Worm (Caenorhabditis elegans) whole organism, L4 larva: ENCODE measurements around the gene clec-255.

Experiments used
- D1046.2 ChIP-seq: fragments of 200-800 bp; sonication (Bioruptor generic); IDR thresholded peaks from 2 replicates; pipeline ENCODE4 v1.3.6; 2022; ENCODE audit warnings: missing genetic modification characterization, missing compliant biosample characterization
- F26F4.8 ChIP-seq: fragments of 200-800 bp; sonication (Bioruptor generic); conservative IDR thresholded peaks from 2 replicates; pipeline ENCODE4 v1.3.6; 2022; ENCODE audit warnings: missing genetic modification characterization, missing compliant biosample characterization
- F37D6.2 ChIP-seq: sonication (generic microtip); optimal IDR thresholded peaks from 2 replicates; lab custom pipeline; 2016; ENCODE audit warnings: mild to moderate bottlenecking, missing genetic modification characterization, missing compliant biosample characterization
- F49E8.2 ChIP-seq: sonication (generic microtip); optimal IDR thresholded peaks from 2 replicates; lab custom pipeline; 2016; ENCODE audit warnings: missing compliant biosample characterization, mild to moderate bottlenecking, missing genetic modification characterization, borderline replicate concordance
- Y105C5A.15 ChIP-seq: fragments of 200-800 bp; sonication (Bioruptor generic); IDR thresholded peaks from 2 replicates; pipeline ENCODE4 v1.3.6; 2022; ENCODE audit warnings: missing genetic modification characterization, missing compliant biosample characterization
- Y48G9A.11 ChIP-seq: fragments of 200-800 bp; sonication (Bioruptor generic); IDR thresholded peaks from 2 replicates; pipeline ENCODE4 v1.3.6; 2022; ENCODE audit warnings: missing genetic modification reagents, missing genetic modification characterization, missing compliant biosample characterization
- Y75B8A.6 ChIP-seq: fragments of 200-800 bp; sonication (Bioruptor generic); IDR thresholded peaks from 2 replicates; pipeline ENCODE4 v1.3.6; 2022; ENCODE audit warnings: missing genetic modification reagents, missing genetic modification characterization, missing compliant biosample characterization
- ZK337.2 ChIP-seq: fragments of 200-800 bp; sonication (Bioruptor generic); IDR thresholded peaks from 2 replicates; pipeline ENCODE4 v1.3.6; 2022; ENCODE audit warnings: missing genetic modification reagents, missing genetic modification characterization, missing compliant biosample characterization
- ZK546.5 ChIP-seq, 2 experiments: sonication (generic microtip); optimal IDR thresholded peaks; 2 replicates each; lab custom pipeline; 2017; ENCODE audit warnings: missing biosample characterization in 2 of 2, missing genetic modification characterization in 2 of 2
- aha-1 ChIP-seq: fragments of 150-350 bp; peaks from one replicate; lab custom pipeline; 2014; ENCODE audit warnings: missing biosample characterization, missing genetic modification characterization
- ceh-44 ChIP-seq: fragments of 200-800 bp; sonication (Bioruptor generic); IDR thresholded peaks from 2 replicates; pipeline ENCODE4 v1.3.6; 2022; ENCODE audit warnings: missing genetic modification reagents, missing genetic modification characterization, missing compliant biosample characterization
- ces-1 ChIP-seq: fragments of 150-350 bp; sonication (generic microtip); optimal IDR thresholded peaks from 4 replicates; lab custom pipeline; 2014; ENCODE audit warnings: missing biosample characterization, missing genetic modification reagents, missing genetic modification characterization
- ctbp-1 ChIP-seq: fragments of 200-800 bp; sonication (Bioruptor generic); IDR thresholded peaks from 2 replicates; pipeline ENCODE4 v1.3.6; 2022; ENCODE audit warnings: missing genetic modification reagents, missing genetic modification characterization, missing compliant biosample characterization
- daf-12 ChIP-seq: fragments of 150-350 bp; optimal IDR thresholded peaks from 2 replicates; lab custom pipeline; 2014; ENCODE audit warnings: missing biosample characterization, missing genetic modification reagents, missing genetic modification characterization
- daf-19 ChIP-seq: fragments of 200-800 bp; sonication (Bioruptor generic); conservative IDR thresholded peaks from 2 replicates; pipeline ENCODE4 v1.3.6; 2022; ENCODE audit warnings: missing genetic modification characterization, missing compliant biosample characterization
- dmd-9 ChIP-seq: fragments of 200-800 bp; sonication (Bioruptor generic); IDR thresholded peaks from 2 replicates; pipeline ENCODE4 v1.3.6; 2022; ENCODE audit warnings: missing genetic modification reagents, missing genetic modification characterization, missing compliant biosample characterization
- duxl-1 ChIP-seq: sonication (generic microtip); optimal IDR thresholded peaks from 2 replicates; lab custom pipeline; 2016; ENCODE audit warnings: mild to moderate bottlenecking, missing genetic modification characterization, moderate library complexity, missing compliant biosample characterization; ENCODE audit not compliant: poor library complexity
- egl-27 ChIP-seq: sonication (generic microtip); optimal IDR thresholded peaks from 3 replicates; lab custom pipeline; 2017; ENCODE audit warnings: missing biosample characterization, missing genetic modification reagents, missing genetic modification characterization
- egl-43 ChIP-seq: fragments of 200-800 bp; sonication (Bioruptor generic); IDR thresholded peaks from 2 replicates; pipeline ENCODE4 v1.3.6; 2022; ENCODE audit warnings: missing genetic modification reagents, missing genetic modification characterization, missing compliant biosample characterization
- fkh-10 ChIP-seq: fragments of 150-350 bp; optimal IDR thresholded peaks from 2 replicates; lab custom pipeline; 2014; ENCODE audit warnings: missing biosample characterization, missing genetic modification reagents, missing genetic modification characterization
- gei-8 ChIP-seq: fragments of 200-800 bp; sonication (Bioruptor generic); optimal IDR thresholded peaks from 2 replicates; lab custom pipeline; 2018; ENCODE audit warnings: mild to moderate bottlenecking, missing genetic modification characterization, missing compliant biosample characterization
- hif-1 ChIP-seq, 2 experiments: sonication (generic microtip); optimal IDR thresholded peaks; 2 replicates each; lab custom pipeline; 2016 to 2017; ENCODE audit warnings: missing compliant biosample characterization in 2 of 2, missing genetic modification characterization in 2 of 2, missing genetic modification reagents in 2 of 2, missing genotype in 2 of 2, mild to moderate bottlenecking in 1 of 2
- hlh-30 ChIP-seq: sonication (generic microtip); optimal IDR thresholded peaks from 2 replicates; lab custom pipeline; 2017; ENCODE audit warnings: antibody characterized with exemption, mild to moderate bottlenecking, missing genetic modification characterization, missing compliant biosample characterization; ENCODE audit not compliant: insufficient read depth
- jun-1 ChIP-seq: fragments of 150-350 bp; optimal IDR thresholded peaks from 2 replicates; lab custom pipeline; 2014; ENCODE audit warnings: missing biosample characterization, missing genetic modification reagents, missing genetic modification characterization
- lin-13 ChIP-seq: fragments of 150-350 bp; optimal IDR thresholded peaks from 2 replicates; lab custom pipeline; 2014; ENCODE audit warnings: missing biosample characterization, missing genetic modification reagents, missing genetic modification characterization
- lin-15B ChIP-seq: fragments of 150-350 bp; sonication (generic microtip); optimal IDR thresholded peaks from 3 replicates; lab custom pipeline; 2014; ENCODE audit warnings: missing biosample characterization, missing genetic modification characterization
- lin-38 ChIP-seq: fragments of 200-800 bp; sonication (Bioruptor generic); IDR thresholded peaks from 2 replicates; pipeline ENCODE4 v1.3.6; 2022; ENCODE audit warnings: missing genetic modification reagents, missing genetic modification characterization, missing compliant biosample characterization
- madf-5 ChIP-seq, 2 experiments: fragments of 200-800 bp; sonication (Bioruptor generic); IDR thresholded peaks; 2 replicates each; pipeline ENCODE4 v1.3.6; 2022; ENCODE audit warnings: missing compliant biosample characterization in 2 of 2, missing genetic modification characterization in 2 of 2
- mdl-1 ChIP-seq, 2 experiments: fragments of 150-350 bp in 1 of 2; sonication (generic microtip) in 1 of 2; optimal IDR thresholded peaks; 2 replicates each; lab custom pipeline; 2014 to 2017; ENCODE audit warnings: missing biosample characterization in 2 of 2, missing genetic modification characterization in 2 of 2
- mxl-3 ChIP-seq: fragments of 200-800 bp; sonication (Bioruptor generic); optimal IDR thresholded peaks from 2 replicates; lab custom pipeline; 2018; ENCODE audit warnings: mild to moderate bottlenecking, missing genetic modification characterization, missing compliant biosample characterization
- nhr-102 ChIP-seq: sonication (generic microtip); optimal IDR thresholded peaks from 2 replicates; lab custom pipeline; 2016; ENCODE audit warnings: mild to moderate bottlenecking, missing genetic modification characterization, moderate library complexity, missing compliant biosample characterization
- nhr-11 ChIP-seq: fragments of 150-350 bp; optimal IDR thresholded peaks from 2 replicates; lab custom pipeline; 2014; ENCODE audit warnings: missing biosample characterization, missing genetic modification characterization
- nhr-237 ChIP-seq: sonication (generic microtip); optimal IDR thresholded peaks from 2 replicates; lab custom pipeline; 2017; ENCODE audit warnings: missing biosample characterization, missing genetic modification characterization
- nhr-25 ChIP-seq: sonication (generic microtip); optimal IDR thresholded peaks from 2 replicates; lab custom pipeline; 2017; ENCODE audit warnings: missing genetic modification characterization, mild to moderate bottlenecking, missing compliant biosample characterization, antibody characterized with exemption, moderate library complexity, borderline replicate concordance; ENCODE audit not compliant: insufficient read depth
- nhr-42 ChIP-seq: fragments of 200-800 bp; sonication (Bioruptor generic); IDR thresholded peaks from 2 replicates; pipeline ENCODE4 v1.3.6; 2022; ENCODE audit warnings: missing genetic modification characterization, missing compliant biosample characterization
- nhr-6 ChIP-seq: fragments of 150-350 bp; optimal IDR thresholded peaks from 2 replicates; lab custom pipeline; 2014; ENCODE audit warnings: missing biosample characterization, missing genetic modification characterization
- php-3 ChIP-seq: fragments of 200-800 bp; sonication (Bioruptor generic); IDR thresholded peaks from 2 replicates; pipeline ENCODE4 v1.3.6; 2022; ENCODE audit warnings: missing genetic modification reagents, missing genetic modification characterization, missing compliant biosample characterization
- pqm-1 ChIP-seq: sonication (generic microtip); optimal IDR thresholded peaks from 2 replicates; lab custom pipeline; 2017; ENCODE audit warnings: missing biosample characterization, missing genetic modification characterization
- rbr-2 ChIP-seq: sonication (generic microtip); optimal IDR thresholded peaks from 2 replicates; lab custom pipeline; 2016; ENCODE audit warnings: missing genotype, missing genetic modification characterization, missing compliant biosample characterization
- set-16 ChIP-seq: fragments of 200-800 bp; sonication (Bioruptor generic); IDR thresholded peaks from 2 replicates; pipeline ENCODE4 v1.3.6; 2022; ENCODE audit warnings: missing genetic modification reagents, missing genetic modification characterization, missing compliant biosample characterization
- skn-1 ChIP-seq: fragments of 150-350 bp; optimal IDR thresholded peaks from 2 replicates; lab custom pipeline; 2014; ENCODE audit warnings: missing biosample characterization, missing genetic modification characterization
- snpc-4 ChIP-seq: fragments of 150-350 bp; optimal IDR thresholded peaks from 2 replicates; lab custom pipeline; 2014; ENCODE audit warnings: missing biosample characterization, missing genetic modification characterization
- tag-97 ChIP-seq: fragments of 200-800 bp; sonication (Bioruptor generic); IDR thresholded peaks from 2 replicates; pipeline ENCODE4 v1.3.6; 2022; ENCODE audit warnings: missing genetic modification characterization, missing compliant biosample characterization
- tra-1 ChIP-seq: fragments of 200-800 bp; sonication (Bioruptor generic); IDR thresholded peaks from 2 replicates; pipeline ENCODE4 v1.3.6; 2022; ENCODE audit warnings: missing genetic modification reagents, missing genetic modification characterization, missing compliant biosample characterization
- zag-1 ChIP-seq: fragments of 150-350 bp; optimal IDR thresholded peaks from 2 replicates; lab custom pipeline; 2014; ENCODE audit warnings: missing biosample characterization, missing genetic modification characterization
- zfp-3 ChIP-seq: fragments of 200-800 bp; sonication (Bioruptor generic); conservative IDR thresholded peaks from 2 replicates; pipeline ENCODE4 v1.3.6; 2022; ENCODE audit warnings: missing genetic modification reagents, missing genetic modification characterization, missing compliant biosample characterization
- zip-2 ChIP-seq: fragments of 150-350 bp; optimal IDR thresholded peaks from 2 replicates; lab custom pipeline; 2014; ENCODE audit warnings: missing biosample characterization, missing genetic modification characterization
- ztf-7 ChIP-seq: fragments of 150-350 bp; optimal IDR thresholded peaks from 2 replicates; lab custom pipeline; 2014; ENCODE audit warnings: missing biosample characterization, missing genetic modification characterization

Gene clec-255

ce11 chrV:18724810-18725209 lies 45.7 kb downstream of the clec-255 start:
- TF ChIP-seq Y48G9A.11 (GFP tag; lab: Robert Waterston, UW) (0 out of 2 replicates have a peak, but pooled peaks have one; percentile 22), D1046.2 (peak; percentile 90), dmd-9 (GFP tag; lab: Robert Waterston, UW) (peak; percentile 68), set-16 (GFP tag; lab: Robert Waterston, UW) (peak; percentile 45; the same call in 1 of the 2 replicates)

- no peak for TF ChIP-seq daf-19
- TF ChIP-seq lin-38 (GFP tag; lab: Robert Waterston, UW), result no peak
- no peak for TF ChIP-seq ces-1
- TF ChIP-seq aha-1, result peak; percentile 54
- no peak for TF ChIP-seq tra-1 (GFP tag; lab: Robert Waterston, UW)
- no peak for TF ChIP-seq ZK337.2 (GFP tag; lab: Robert Waterston, UW)
- peak in 1 of 2 experiments; percentile 4 for TF ChIP-seq ZK546.5 (tag; optimal IDR thresholded peaks at IDR 0.05; lab: Kevin White, UChicago)
- no peak for TF ChIP-seq ztf-7 (tag; lab: Kevin White, UChicago)
- TF ChIP-seq Y48G9A.11 (GFP tag; lab: Robert Waterston, UW), result no peak
- TF ChIP-seq, all 104 proteins: peak for 2
These were observed 46.4 kb downstream of the clec-255 start for ce11 chrV:18724076-18724475.

- TF ChIP-seq pqm-1 (no peak), nhr-6 (tag; lab: Kevin White, UChicago) (peak; percentile 95), fkh-10 (GFP tag; lab: Kevin White, UChicago) (peak; percentile 33), skn-1 (tag; lab: Kevin White, UChicago) (no peak), Y75B8A.6 (GFP tag; lab: Robert Waterston, UW) (no peak), F26F4.8 (GFP tag; lab: Robert Waterston, UW) (no peak), dmd-9 (GFP tag; lab: Robert Waterston, UW) (no peak), nhr-42 (GFP tag; lab: Robert Waterston, UW) (no peak), jun-1 (tag; lab: Kevin White, UChicago) (peak; percentile 28), egl-43 (no peak), daf-12 (no peak), ceh-44 (GFP tag; lab: Robert Waterston, UW) (no peak), nhr-237 (tag; lab: Kevin White, UChicago) (no peak), ctbp-1 (GFP tag; lab: Robert Waterston, UW) (no peak), daf-19 (no peak), php-3 (GFP tag; lab: Robert Waterston, UW) (no peak), D1046.2 (no peak), mdl-1 (tag; optimal IDR thresholded peaks at IDR 0.05; lab: Kevin White, UChicago) (peak; percentile 30 to 36), lin-15B (tag; lab: Kevin White, UChicago) (no peak), zag-1 (tag; lab: Kevin White, UChicago) (no peak), egl-27 (tag; lab: Kevin White, UChicago) (no peak), nhr-25 (tag; lab: Kevin White, UChicago) (no peak), lin-13 (GFP tag; lab: Kevin White, UChicago) (peak; percentile 64), hlh-30 (tag; lab: Kevin White, UChicago) (peak; percentile 80), duxl-1 (tag; lab: Kevin White, UChicago) (peak; percentile 99), mxl-3 (GFP tag; lab: Kevin White, UChicago) (no peak), zfp-3 (GFP tag; lab: Robert Waterston, UW) (no peak), madf-5 (GFP tag; IDR thresholded peaks at IDR 0.05; lab: Robert Waterston, UW) (no peak), zip-2 (no peak), snpc-4 (tag; lab: Kevin White, UChicago) (peak; percentile 47), F49E8.2 (no peak), gei-8 (no peak), rbr-2 (tag; lab: Kevin White, UChicago) (peak; percentile 86), nhr-102 (tag; lab: Kevin White, UChicago) (no peak), F37D6.2 (peak; percentile 82), Y105C5A.15 (GFP tag; lab: Robert Waterston, UW) (no peak), nhr-11 (tag; lab: Kevin White, UChicago) (peak; percentile 54), hif-1 (tag; optimal IDR thresholded peaks at IDR 0.05; lab: Kevin White, UChicago) (peak in 1 of 2 experiments; percentile 19), tag-97 (GFP tag; lab: Robert Waterston, UW) (no peak)
These were observed 46.9 kb downstream of the clec-255 start for ce11 chrV:18723604-18724003.
